Worm (Caenorhabditis elegans): ENCODE results near the gene str-233.

ce11 chrV:16047508-16047907, 38.0 kb upstream of the str-233 start, which contains the start of gene str-198:
- TF ChIP-seq elt-3 (tag; optimal IDR thresholded peaks at IDR 0.05) (no peak), fkh-10 (GFP tag; optimal IDR thresholded peaks at IDR 0.05) (no peak), ceh-28 (tag; optimal IDR thresholded peaks at IDR 0.05) (no peak), unc-62 (GFP tag; optimal IDR thresholded peaks at IDR 0.05) (no peak), daf-12 (tag; optimal IDR thresholded peaks at IDR 0.05) (no peak), lin-15B (tag; optimal IDR thresholded peaks at IDR 0.05) (no peak), zag-1 (tag; optimal IDR thresholded peaks at IDR 0.05) (no peak), ceh-9 (tag; optimal IDR thresholded peaks at IDR 0.05) (no peak), elt-2 (tag; optimal IDR thresholded peaks at IDR 0.05) (no peak), mdl-1 (tag; optimal IDR thresholded peaks at IDR 0.05) (no peak), lin-39 (tag; optimal IDR thresholded peaks at IDR 0.05) (no peak), nhr-23 (tag; optimal IDR thresholded peaks at IDR 0.05) (no peak), egl-27 (tag; optimal IDR thresholded peaks at IDR 0.05) (no peak)
